Worm (Caenorhabditis elegans): ENCODE data around the gene tsg-101.

- no peak for TF ChIP-seq tab-1 (GFP tag; IDR thresholded peaks at IDR 0.05)
- no peak for TF ChIP-seq ref-1 (GFP tag; conservative IDR thresholded peaks at IDR 0.05)
- no peak for TF ChIP-seq med-1 (GFP tag; optimal IDR thresholded peaks at IDR 0.05; ENCODE audit: insufficient read depth)
- no peak for TF ChIP-seq ztf-23 (GFP tag; IDR thresholded peaks at IDR 0.05)
- no peak for TF ChIP-seq T22C8.4 (GFP tag; IDR thresholded peaks at IDR 0.05)
- TF ChIP-seq cog-1 (tag; optimal IDR thresholded peaks at IDR 0.05): no peak
- TF ChIP-seq klf-2 (GFP tag; conservative IDR thresholded peaks at IDR 0.05): no peak
- no peak for TF ChIP-seq flt-1 (GFP tag; IDR thresholded peaks at IDR 0.05)
Observed at ce11 chrIV:3463254-3463653, 51.1 kb downstream of the tsg-101 start, which contains the start of gene F58E2.4.
